Worm (Caenorhabditis elegans) whole organism, L2 larva: ENCODE measurements around the gene snx-13.

Source experiments
- Y55F3AM.14 ChIP-seq: fragments of 200-800 bp; sonication (Bioruptor generic); optimal IDR thresholded peaks from 2 replicates; lab custom pipeline; 2018; ENCODE audit warnings: mild to moderate bottlenecking, missing genetic modification characterization, missing compliant biosample characterization
- ZK546.5 ChIP-seq: sonication (generic microtip); optimal IDR thresholded peaks from 2 replicates; lab custom pipeline; 2017; ENCODE audit warnings: missing biosample characterization, missing genetic modification characterization
- alr-1 ChIP-seq: fragments of 150-350 bp; optimal IDR thresholded peaks from 2 replicates; lab custom pipeline; 2014; ENCODE audit warnings: missing biosample characterization, missing genetic modification characterization
- aly-2 ChIP-seq: fragments of 150-350 bp; optimal IDR thresholded peaks from 2 replicates; lab custom pipeline; 2014; ENCODE audit warnings: missing biosample characterization, missing genetic modification characterization
- ama-1 ChIP-seq: fragments of 150-350 bp; optimal IDR thresholded peaks from 2 replicates; lab custom pipeline; 2018; ENCODE audit warnings: inconsistent platforms
- ceh-16 ChIP-seq: fragments of 150-350 bp; optimal IDR thresholded peaks from 2 replicates; lab custom pipeline; 2014; ENCODE audit warnings: missing biosample characterization, missing genetic modification characterization
- fos-1 ChIP-seq: fragments of 150-350 bp; optimal IDR thresholded peaks from 2 replicates; lab custom pipeline; 2014; ENCODE audit warnings: missing biosample characterization, missing genetic modification characterization
- lin-11 ChIP-seq: fragments of 150-350 bp; sonication (generic microtip); optimal IDR thresholded peaks from 2 replicates; lab custom pipeline; 2014; ENCODE audit warnings: missing biosample characterization, missing genetic modification characterization, inconsistent platforms, mixed read lengths
- lin-13 ChIP-seq: fragments of 150-350 bp; optimal IDR thresholded peaks from 2 replicates; lab custom pipeline; 2014; ENCODE audit warnings: missing biosample characterization, missing genetic modification reagents, missing genetic modification characterization
- lin-39 ChIP-seq: fragments of 150-350 bp; optimal IDR thresholded peaks from 2 replicates; lab custom pipeline; 2014; ENCODE audit warnings: missing biosample characterization, missing genetic modification reagents, missing genetic modification characterization
- nhr-237 ChIP-seq: fragments of 150-350 bp; optimal IDR thresholded peaks from 2 replicates; lab custom pipeline; 2014; ENCODE audit warnings: missing biosample characterization, missing genetic modification characterization

ce11 chrIV:17116821-17117220, 29.6 kb upstream of the snx-13 start:
- no peak for TF ChIP-seq ceh-16 (tag; lab: Kevin White, UChicago)
- no peak for TF ChIP-seq lin-11 (tag; lab: Kevin White, UChicago)
- TF ChIP-seq alr-1 (tag; lab: Kevin White, UChicago) = no peak
- TF ChIP-seq aly-2 (tag; lab: Kevin White, UChicago) = no peak
- TF ChIP-seq nhr-237 (tag; lab: Kevin White, UChicago) = no peak
- no peak for TF ChIP-seq fos-1 (tag; lab: Kevin White, UChicago)
- no peak for TF ChIP-seq lin-39 (tag; lab: Kevin White, UChicago)
- TF ChIP-seq ama-1 (lab: Kevin White, UChicago) = no peak
- no peak for TF ChIP-seq Y55F3AM.14
- TF ChIP-seq lin-13 = no peak
- no peak for TF ChIP-seq ZK546.5 (tag; lab: Kevin White, UChicago)
